Worm (Caenorhabditis elegans) whole organism, mixed stage, embryonic: ENCODE measurements around the gene best-15.

ENCODE experiments used
- ceh-83 ChIP-seq: fragments of 200-800 bp; sonication (Bioruptor generic); optimal IDR thresholded peaks from 2 replicates; lab custom pipeline; 2018; ENCODE audit warnings: mild to moderate bottlenecking, missing genetic modification characterization, missing compliant biosample characterization
- elt-3 ChIP-seq: fragments of 150-350 bp; optimal IDR thresholded peaks from 2 replicates; lab custom pipeline; 2014; ENCODE audit warnings: missing biosample characterization, missing genetic modification characterization
- snpc-4 ChIP-seq: fragments of 150-350 bp; optimal IDR thresholded peaks from 2 replicates; lab custom pipeline; 2014; ENCODE audit warnings: missing biosample characterization, missing genetic modification characterization
- unc-62 ChIP-seq: fragments of 150-350 bp; optimal IDR thresholded peaks from 2 replicates; lab custom pipeline; 2014; ENCODE audit warnings: missing biosample characterization, missing genetic modification reagents, missing genetic modification characterization

- TF ChIP-seq ceh-83 (GFP tag; lab: Kevin White, UChicago) (no peak), elt-3 (tag; lab: Kevin White, UChicago) (no peak), unc-62 (GFP tag; lab: Kevin White, UChicago) (no peak), snpc-4 (no peak)
Measured at ce11 chrIV:10781346-10781745, 50.7 kb downstream of the best-15 start.
